Worm (Caenorhabditis elegans) whole organism, L4/young adult: ENCODE measurements around the gene Y73C8B.1.

Source experiments
- dao-5 ChIP-seq: sonication (generic microtip); optimal IDR thresholded peaks from 2 replicates; lab custom pipeline; 2016; ENCODE audit warnings: missing genotype, missing genetic modification characterization, moderate library complexity, missing compliant biosample characterization
- him-1 ChIP-seq: sonication (generic microtip); optimal IDR thresholded peaks from 2 replicates; lab custom pipeline; 2016; ENCODE audit warnings: missing genotype, missing genetic modification reagents, missing genetic modification characterization, missing compliant biosample characterization

- no peak for TF ChIP-seq dao-5 (tag; lab: Kevin White, UChicago)
- TF ChIP-seq him-1 (tag; lab: Kevin White, UChicago): no peak
These were observed 3.5 kb downstream of the Y73C8B.1 start, which contains the start of the genes Y73C8B.3 and Y73C8B.9 for ce11 chrV:3193091-3193608.
